Worm (Caenorhabditis elegans) whole organism, early embryonic: Measurements from ENCODE around the gene aakg-2.
"Not testable (repeated sequence)": the region's sequence is repeated elsewhere in the genome, so short reads cannot be mapped to it uniquely, and the experiment has no call there.

Source experiments
- B0310.2 ChIP-seq: sonication (generic microtip); optimal IDR thresholded peaks from 2 replicates; lab custom pipeline; 2016; ENCODE audit warnings: mild to moderate bottlenecking, missing genetic modification characterization, missing compliant biosample characterization
- F13C5.2 ChIP-seq: sonication (generic microtip); optimal IDR thresholded peaks from 2 replicates; lab custom pipeline; 2017; ENCODE audit warnings: mild to moderate bottlenecking, missing genetic modification characterization, inconsistent platforms, missing compliant biosample characterization
- aly-1 ChIP-seq: sonication (generic microtip); optimal IDR thresholded peaks from 2 replicates; lab custom pipeline; 2016; ENCODE audit warnings: missing genetic modification characterization, missing compliant biosample characterization
- ama-1 ChIP-seq: fragments of 150-350 bp; optimal IDR thresholded peaks from 2 replicates; lab custom pipeline; 2014
- ceh-13 ChIP-seq: fragments of 200-800 bp; sonication (Bioruptor generic); optimal IDR thresholded peaks from 2 replicates; lab custom pipeline; 2018; ENCODE audit warnings: mild to moderate bottlenecking, missing genetic modification characterization, missing compliant biosample characterization
- ceh-36 ChIP-seq: sonication (generic microtip); optimal IDR thresholded peaks from 2 replicates; lab custom pipeline; 2016; ENCODE audit warnings: missing genetic modification characterization, inconsistent platforms, missing compliant biosample characterization
- ets-7 ChIP-seq: sonication (generic microtip); optimal IDR thresholded peaks from 2 replicates; lab custom pipeline; 2016; ENCODE audit warnings: missing genotype, missing genetic modification characterization, missing compliant biosample characterization
- flt-1 ChIP-seq: fragments of 200-800 bp; sonication (Bioruptor generic); IDR thresholded peaks from 2 replicates; pipeline ENCODE4 v1.3.6; 2022; ENCODE audit warnings: missing genetic modification characterization, missing compliant biosample characterization
- hmbx-1 ChIP-seq: sonication (generic microtip); optimal IDR thresholded peaks from 2 replicates; lab custom pipeline; 2016; ENCODE audit warnings: mild to moderate bottlenecking, missing genetic modification characterization, missing compliant biosample characterization
- hmg-4 ChIP-seq: fragments of 200-800 bp; sonication (Bioruptor generic); optimal IDR thresholded peaks from 2 replicates; lab custom pipeline; 2018; ENCODE audit warnings: mild to moderate bottlenecking, missing genetic modification characterization, missing compliant biosample characterization
- hnd-1 ChIP-seq: sonication (generic microtip); optimal IDR thresholded peaks from 2 replicates; lab custom pipeline; 2016; ENCODE audit warnings: missing genetic modification characterization, missing compliant biosample characterization
- pes-1 ChIP-seq: fragments of 200-800 bp; sonication (Bioruptor generic); IDR thresholded peaks from 2 replicates; pipeline ENCODE4 v1.3.6; 2022; ENCODE audit warnings: missing genetic modification reagents, missing genetic modification characterization, missing compliant biosample characterization
- scrt-1 ChIP-seq: fragments of 200-800 bp; sonication (Bioruptor generic); IDR thresholded peaks from 2 replicates; pipeline ENCODE4 v1.3.6; 2022; ENCODE audit warnings: missing genetic modification characterization, missing compliant biosample characterization
- sea-1 ChIP-seq: fragments of 200-800 bp; sonication (Bioruptor generic); conservative IDR thresholded peaks from 2 replicates; pipeline ENCODE4 v1.3.6; 2022; ENCODE audit warnings: missing genetic modification characterization, missing compliant biosample characterization
- tbx-11 ChIP-seq: fragments of 200-800 bp; sonication (Bioruptor generic); IDR thresholded peaks from 2 replicates; pipeline ENCODE4 v1.3.6; 2022; ENCODE audit warnings: missing genetic modification characterization, missing compliant biosample characterization
- tbx-37 ChIP-seq: fragments of 200-800 bp; sonication (Bioruptor generic); conservative IDR thresholded peaks from 2 replicates; pipeline ENCODE4 v1.3.6; 2022; ENCODE audit warnings: missing genetic modification reagents, missing genetic modification characterization, missing compliant biosample characterization
- tra-4 ChIP-seq: sonication (generic microtip); optimal IDR thresholded peaks from 2 replicates; lab custom pipeline; 2017; ENCODE audit warnings: missing genetic modification characterization, missing compliant biosample characterization

The aakg-2 gene

ce11 chrX:16859956-16860446, 8.8 kb downstream of the aakg-2 start, which contains the start of gene T20F7.3:
Gene T20F7.3, plus strand, starts transcription at chrX:16860396.
- TF ChIP-seq aly-1: no peak
- no peak for TF ChIP-seq F13C5.2

ce11 chrX:16844924-16845323, 23.9 kb downstream of the aakg-2 start, which contains the start of gene F41G4.8:
Gene F41G4.8, minus strand, starts transcription at chrX:16845024.
- TF ChIP-seq scrt-1 (GFP tag; lab: Robert Waterston, UW): no peak
- no peak for TF ChIP-seq F13C5.2

ce11 chrX:16842935-16843334, 25.9 kb downstream of the aakg-2 start:
- TF ChIP-seq pes-1 (GFP tag; lab: Robert Waterston, UW): no peak
- TF ChIP-seq scrt-1 (GFP tag; lab: Robert Waterston, UW): no peak
- TF ChIP-seq tbx-37 (GFP tag; lab: Robert Waterston, UW): no peak
- TF ChIP-seq hmg-4: no peak
- no peak for TF ChIP-seq ceh-36
- TF ChIP-seq sea-1 (GFP tag; lab: Robert Waterston, UW): no peak
- TF ChIP-seq tbx-11 (GFP tag; lab: Robert Waterston, UW): no peak
- TF ChIP-seq ceh-13: no peak
- TF ChIP-seq ets-7 (tag; lab: Kevin White, UChicago): no peak
- no peak for TF ChIP-seq hmbx-1

- no peak for TF ChIP-seq ceh-13
- no peak for TF ChIP-seq sea-1 (GFP tag; lab: Robert Waterston, UW)
- no peak for TF ChIP-seq ama-1 (lab: Kevin White, UChicago)
- no peak for TF ChIP-seq aly-1
- TF ChIP-seq tra-4 (tag; lab: Kevin White, UChicago): no peak
- no peak for TF ChIP-seq F13C5.2
- no peak for TF ChIP-seq scrt-1 (GFP tag; lab: Robert Waterston, UW)
- no peak for TF ChIP-seq hmbx-1
- TF ChIP-seq ceh-36: no peak
Observed at ce11 chrX:16840738-16841137, 28.1 kb downstream of the aakg-2 start, which contains the start of gene dyla-1. Gene dyla-1, plus strand, starts transcription at chrX:16841038.

- no peak for TF ChIP-seq B0310.2 (tag; lab: Kevin White, UChicago)
- TF ChIP-seq flt-1 (GFP tag; lab: Robert Waterston, UW): no peak
- TF ChIP-seq aly-1: no peak
- TF ChIP-seq sea-1 (GFP tag; lab: Robert Waterston, UW): no peak
- TF ChIP-seq pes-1 (GFP tag; lab: Robert Waterston, UW): no peak
- TF ChIP-seq hmg-4: no peak
- no peak for TF ChIP-seq ama-1 (lab: Kevin White, UChicago)
- TF ChIP-seq ets-7 (tag; lab: Kevin White, UChicago): no peak
- TF ChIP-seq scrt-1 (GFP tag; lab: Robert Waterston, UW): no peak
- no peak for TF ChIP-seq tbx-37 (GFP tag; lab: Robert Waterston, UW)
- no peak for TF ChIP-seq tbx-11 (GFP tag; lab: Robert Waterston, UW)
- TF ChIP-seq hmbx-1: no peak
- TF ChIP-seq tra-4 (tag; lab: Kevin White, UChicago): no peak
- no peak for TF ChIP-seq ceh-13
- TF ChIP-seq ceh-36: no peak
- no peak for TF ChIP-seq F13C5.2
- TF ChIP-seq hnd-1: no peak
Observed at ce11 chrX:16836304-16836703, 32.5 kb downstream of the aakg-2 start, which contains the start of gene F41G4.7. Gene F41G4.7, minus strand, starts transcription at chrX:16836404.

- TF ChIP-seq tra-4 (tag; lab: Kevin White, UChicago); hmg-4; hmbx-1: not testable (repeated sequence)
Observed at ce11 chrX:16834691-16835090, 34.1 kb downstream of the aakg-2 start, which contains the start of gene F41G4.13. Gene F41G4.13, minus strand, starts transcription at chrX:16834791.

- TF ChIP-seq hnd-1 (no peak), flt-1 (GFP tag; lab: Robert Waterston, UW) (no peak), ets-7 (tag; lab: Kevin White, UChicago) (no peak), tra-4 (tag; lab: Kevin White, UChicago) (no peak), ceh-13 (no peak), tbx-11 (GFP tag; lab: Robert Waterston, UW) (no peak), aly-1 (no peak), scrt-1 (GFP tag; lab: Robert Waterston, UW) (no peak), tbx-37 (GFP tag; lab: Robert Waterston, UW) (no peak), sea-1 (GFP tag; lab: Robert Waterston, UW) (no peak), ceh-36 (no peak), hmbx-1 (no peak), B0310.2 (tag; lab: Kevin White, UChicago) (no peak), hmg-4 (no peak), F13C5.2 (no peak)
Observed at ce11 chrX:16826500-16826899, 42.3 kb downstream of the aakg-2 start.

- TF ChIP-seq aly-1: no peak
- no peak for TF ChIP-seq ceh-36
- TF ChIP-seq tbx-11 (GFP tag; lab: Robert Waterston, UW): no peak
- TF ChIP-seq ama-1 (lab: Kevin White, UChicago): no peak
- TF ChIP-seq tra-4 (tag; lab: Kevin White, UChicago): no peak
- no peak for TF ChIP-seq hnd-1
Observed at ce11 chrX:16825358-16825757, 43.5 kb downstream of the aakg-2 start, which contains the start of gene sto-5. Gene sto-5, minus strand, starts transcription at chrX:16825458.

ce11 chrX:16821533-16821932, 47.3 kb downstream of the aakg-2 start:
- no peak for TF ChIP-seq B0310.2 (tag; lab: Kevin White, UChicago)
- no peak for TF ChIP-seq sea-1 (GFP tag; lab: Robert Waterston, UW)
- no peak for TF ChIP-seq F13C5.2
- no peak for TF ChIP-seq ets-7 (tag; lab: Kevin White, UChicago)
- no peak for TF ChIP-seq ceh-13
- no peak for TF ChIP-seq ama-1 (lab: Kevin White, UChicago)
- no peak for TF ChIP-seq tbx-11 (GFP tag; lab: Robert Waterston, UW)
- TF ChIP-seq tra-4 (tag; lab: Kevin White, UChicago): no peak
- no peak for TF ChIP-seq flt-1 (GFP tag; lab: Robert Waterston, UW)
- no peak for TF ChIP-seq aly-1
- no peak for TF ChIP-seq hnd-1
